Worm (Caenorhabditis elegans) whole organism, young adult: ENCODE measurements around the gene clc-29.
A peak's percentile ranks its signal among the peaks of the same experiment; 100 is the strongest.

Source experiments
- B0019.2 ChIP-seq: fragments of 200-800 bp; sonication (Bioruptor generic); conservative IDR thresholded peaks from 2 replicates; pipeline ENCODE4 v1.3.6; 2022; ENCODE audit warnings: missing genetic modification reagents, missing genetic modification characterization, missing compliant biosample characterization
- B0035.1 ChIP-seq: sonication (generic microtip); optimal IDR thresholded peaks from 2 replicates; lab custom pipeline; 2016; ENCODE audit warnings: missing genetic modification characterization, mild to moderate bottlenecking, missing compliant biosample characterization, missing genotype, missing genetic modification reagents
- C17E4.6 ChIP-seq: fragments of 200-800 bp; sonication (Bioruptor generic); IDR thresholded peaks from 2 replicates; pipeline ENCODE4 v1.3.6; 2022; ENCODE audit warnings: missing genetic modification reagents, missing genetic modification characterization, missing compliant biosample characterization
- F23B12.7 ChIP-seq: sonication (generic microtip); optimal IDR thresholded peaks from 2 replicates; lab custom pipeline; 2017; ENCODE audit warnings: missing genetic modification characterization, mild to moderate bottlenecking, missing compliant biosample characterization, antibody characterized with exemption, moderate library complexity; ENCODE audit not compliant: insufficient read depth
- F33H1.4 ChIP-seq: fragments of 200-800 bp; sonication (Bioruptor generic); IDR thresholded peaks from 2 replicates; pipeline ENCODE4 v1.3.6; 2022; ENCODE audit warnings: missing genetic modification reagents, missing genetic modification characterization, missing compliant biosample characterization
- F37B4.10 ChIP-seq: fragments of 200-800 bp; sonication (Bioruptor generic); IDR thresholded peaks from 2 replicates; pipeline ENCODE4 v1.3.6; 2022; ENCODE audit warnings: missing genetic modification characterization, missing compliant biosample characterization
- F39B2.1 ChIP-seq: fragments of 200-800 bp; sonication (Bioruptor generic); IDR thresholded peaks from 2 replicates; pipeline ENCODE4 v1.3.6; 2022; ENCODE audit warnings: missing genetic modification reagents, missing genetic modification characterization, missing compliant biosample characterization
- F57A8.1 ChIP-seq: fragments of 200-800 bp; sonication (Bioruptor generic); optimal IDR thresholded peaks from 2 replicates; lab custom pipeline; 2018; ENCODE audit warnings: mild to moderate bottlenecking, missing genetic modification characterization, moderate library complexity, missing compliant biosample characterization
- K11D2.4 ChIP-seq: fragments of 200-800 bp; sonication (Bioruptor generic); IDR thresholded peaks from 2 replicates; pipeline ENCODE4 v1.3.6; 2022; ENCODE audit warnings: missing genetic modification reagents, missing genetic modification characterization, missing compliant biosample characterization
- T07F8.4 ChIP-seq: sonication (generic microtip); optimal IDR thresholded peaks from 2 replicates; lab custom pipeline; 2016; ENCODE audit warnings: mild to moderate bottlenecking, missing genetic modification characterization, moderate library complexity, missing compliant biosample characterization
- Y95B8A.8 ChIP-seq: fragments of 200-800 bp; sonication (Bioruptor generic); IDR thresholded peaks from 2 replicates; pipeline ENCODE4 v1.3.6; 2022; ENCODE audit warnings: missing genetic modification reagents, missing genetic modification characterization, missing compliant biosample characterization
- akir-1 ChIP-seq: fragments of 200-800 bp; sonication (Bioruptor generic); optimal IDR thresholded peaks from 2 replicates; lab custom pipeline; 2018; ENCODE audit warnings: mild to moderate bottlenecking, missing genetic modification characterization, moderate library complexity, missing compliant biosample characterization
- attf-3 ChIP-seq: fragments of 200-800 bp; sonication (Bioruptor generic); conservative IDR thresholded peaks from 2 replicates; pipeline ENCODE4 v1.3.6; 2022; ENCODE audit warnings: missing genetic modification reagents, missing genetic modification characterization, missing compliant biosample characterization
- ccch-3 ChIP-seq: fragments of 200-800 bp; sonication (Bioruptor generic); optimal IDR thresholded peaks from 2 replicates; lab custom pipeline; 2018; ENCODE audit warnings: mild to moderate bottlenecking, missing genetic modification characterization, missing compliant biosample characterization
- cebp-2 ChIP-seq: fragments of 200-800 bp; sonication (Bioruptor generic); IDR thresholded peaks from 2 replicates; pipeline ENCODE4 v1.3.6; 2022; ENCODE audit warnings: missing genetic modification characterization, missing compliant biosample characterization
- ceh-100 ChIP-seq: fragments of 200-800 bp; sonication (Bioruptor generic); IDR thresholded peaks from 2 replicates; pipeline ENCODE4 v1.3.6; 2022; ENCODE audit warnings: missing genetic modification reagents, missing genetic modification characterization, missing compliant biosample characterization
- ceh-40 ChIP-seq: fragments of 200-800 bp; sonication (Bioruptor generic); IDR thresholded peaks from 2 replicates; pipeline ENCODE4 v1.3.6; 2022; ENCODE audit warnings: missing genetic modification characterization, missing compliant biosample characterization
- ceh-58 ChIP-seq: fragments of 200-800 bp; sonication (Bioruptor generic); IDR thresholded peaks from 2 replicates; pipeline ENCODE4 v1.3.6; 2022; ENCODE audit warnings: missing genetic modification characterization, missing compliant biosample characterization
- ceh-91 ChIP-seq: fragments of 200-800 bp; sonication (Bioruptor generic); IDR thresholded peaks from 2 replicates; pipeline ENCODE4 v1.3.6; 2022; ENCODE audit warnings: missing genetic modification reagents, missing genetic modification characterization, missing compliant biosample characterization
- chd-7 ChIP-seq: sonication (generic microtip); optimal IDR thresholded peaks from 2 replicates; lab custom pipeline; 2016; ENCODE audit warnings: mild to moderate bottlenecking, missing genetic modification characterization, moderate library complexity, missing compliant biosample characterization
- egl-44 ChIP-seq: fragments of 200-800 bp; sonication (Bioruptor generic); IDR thresholded peaks from 2 replicates; pipeline ENCODE4 v1.3.6; 2022; ENCODE audit warnings: missing genetic modification reagents, missing genetic modification characterization, missing compliant biosample characterization
- ekl-4 ChIP-seq: fragments of 200-800 bp; sonication (Bioruptor generic); IDR thresholded peaks from 2 replicates; pipeline ENCODE4 v1.3.6; 2022; ENCODE audit warnings: missing genetic modification reagents, missing genetic modification characterization, missing compliant biosample characterization
- hmg-20 ChIP-seq: fragments of 200-800 bp; sonication (Bioruptor generic); IDR thresholded peaks from 2 replicates; pipeline ENCODE4 v1.3.6; 2022; ENCODE audit warnings: missing genetic modification reagents, missing genetic modification characterization, missing compliant biosample characterization
- hrde-1 ChIP-seq: sonication (generic microtip); optimal IDR thresholded peaks from 2 replicates; lab custom pipeline; 2016; ENCODE audit warnings: missing genetic modification characterization, mild to moderate bottlenecking, missing compliant biosample characterization, moderate library complexity, missing genotype, missing genetic modification reagents, borderline replicate concordance
- hsf-1 ChIP-seq: fragments of 200-800 bp; sonication (Bioruptor generic); IDR thresholded peaks from 2 replicates; pipeline ENCODE4 v1.3.6; 2022; ENCODE audit warnings: missing genetic modification reagents, missing genetic modification characterization, missing compliant biosample characterization
- lin-26 ChIP-seq: fragments of 200-800 bp; sonication (Bioruptor generic); IDR thresholded peaks from 2 replicates; pipeline ENCODE4 v1.3.6; 2022; ENCODE audit warnings: missing genetic modification reagents, missing genetic modification characterization, missing compliant biosample characterization
- lin-54 ChIP-seq: fragments of 200-800 bp; sonication (Bioruptor generic); optimal IDR thresholded peaks from 2 replicates; lab custom pipeline; 2018; ENCODE audit warnings: mild to moderate bottlenecking, missing genetic modification characterization, missing compliant biosample characterization
- lsy-27 ChIP-seq: sonication (generic microtip); optimal IDR thresholded peaks from 2 replicates; lab custom pipeline; 2017; ENCODE audit warnings: missing genetic modification characterization, mild to moderate bottlenecking, missing compliant biosample characterization, antibody characterized with exemption, missing genotype, borderline replicate concordance; ENCODE audit not compliant: insufficient read depth
- madf-3 ChIP-seq: fragments of 200-800 bp; sonication (Bioruptor generic); IDR thresholded peaks from 2 replicates; pipeline ENCODE4 v1.3.6; 2022; ENCODE audit warnings: missing genetic modification reagents, missing genetic modification characterization, missing compliant biosample characterization
- madf-8 ChIP-seq: fragments of 200-800 bp; sonication (Bioruptor generic); conservative IDR thresholded peaks from 2 replicates; pipeline ENCODE4 v1.3.6; 2022; ENCODE audit warnings: missing genetic modification reagents, missing genetic modification characterization, missing compliant biosample characterization
- nfya-1 ChIP-seq: sonication (generic microtip); optimal IDR thresholded peaks from 2 replicates; lab custom pipeline; 2017; ENCODE audit warnings: antibody characterized with exemption, missing compliant biosample characterization, missing genetic modification characterization, borderline replicate concordance; ENCODE audit not compliant: insufficient read depth
- nfya-2 ChIP-seq: fragments of 200-800 bp; sonication (Bioruptor generic); IDR thresholded peaks from 2 replicates; pipeline ENCODE4 v1.3.6; 2022; ENCODE audit warnings: missing genetic modification reagents, missing genetic modification characterization, missing compliant biosample characterization
- nfyb-1 ChIP-seq: fragments of 200-800 bp; sonication (Bioruptor generic); IDR thresholded peaks from 2 replicates; pipeline ENCODE4 v1.3.6; 2022; ENCODE audit warnings: missing genetic modification reagents, missing genetic modification characterization, missing compliant biosample characterization
- nhr-80 ChIP-seq: sonication (generic microtip); optimal IDR thresholded peaks from 2 replicates; lab custom pipeline; 2016; ENCODE audit warnings: missing genetic modification characterization, missing compliant biosample characterization
- nhr-90 ChIP-seq: sonication (generic microtip); optimal IDR thresholded peaks from 2 replicates; lab custom pipeline; 2016; ENCODE audit warnings: missing genotype, mild to moderate bottlenecking, missing genetic modification characterization, missing compliant biosample characterization
- rcor-1 ChIP-seq: fragments of 200-800 bp; sonication (Bioruptor generic); IDR thresholded peaks from 2 replicates; pipeline ENCODE4 v1.3.6; 2022; ENCODE audit warnings: missing genetic modification reagents, missing genetic modification characterization, missing compliant biosample characterization
- sdz-38 ChIP-seq: sonication (generic microtip); optimal IDR thresholded peaks from 2 replicates; lab custom pipeline; 2016; ENCODE audit warnings: missing genotype, missing genetic modification characterization, missing compliant biosample characterization
- sea-2 ChIP-seq: fragments of 200-800 bp; sonication (Bioruptor generic); IDR thresholded peaks from 2 replicates; pipeline ENCODE4 v1.3.6; 2022; ENCODE audit warnings: missing genetic modification characterization, missing compliant biosample characterization
- snpc-1.1 ChIP-seq: sonication (generic microtip); optimal IDR thresholded peaks from 2 replicates; lab custom pipeline; 2017; ENCODE audit warnings: missing genetic modification characterization, mild to moderate bottlenecking, missing compliant biosample characterization, antibody characterized with exemption, moderate library complexity, missing genotype, missing genetic modification reagents; ENCODE audit not compliant: insufficient read depth
- snpc-3.4 ChIP-seq: sonication (generic microtip); optimal IDR thresholded peaks from 2 replicates; lab custom pipeline; 2017; ENCODE audit warnings: missing genetic modification characterization, mild to moderate bottlenecking, missing compliant biosample characterization, antibody characterized with exemption, moderate library complexity, missing genotype, missing genetic modification reagents
- snpc-4 ChIP-seq, 5 experiments: fragments of 150-350 bp in 1 of 5; sonication (generic microtip) in 4 of 5; optimal IDR thresholded peaks; 2 replicates each; lab custom pipeline; 2014 to 2018; ENCODE audit warnings: missing genetic modification characterization in 5 of 5, missing biosample characterization in 3 of 5, antibody characterized with exemption in 2 of 5, mild to moderate bottlenecking in 2 of 5, missing compliant biosample characterization in 2 of 5, missing genotype in 2 of 5, moderate library complexity in 2 of 5, missing genetic modification reagents in 1 of 5
- tbp1 ChIP-seq: fragments of 200-800 bp; sonication (Bioruptor generic); optimal IDR thresholded peaks from 2 replicates; lab custom pipeline; 2018; ENCODE audit warnings: mild to moderate bottlenecking, missing genetic modification characterization, missing compliant biosample characterization
- unc-130 ChIP-seq: sonication (generic microtip); optimal IDR thresholded peaks from 2 replicates; lab custom pipeline; 2016; ENCODE audit warnings: missing genetic modification reagents, missing genetic modification characterization, missing compliant biosample characterization
- xnd-1 ChIP-seq: sonication (generic microtip); optimal IDR thresholded peaks from 2 replicates; lab custom pipeline; 2016; ENCODE audit warnings: missing genotype, missing genetic modification reagents, missing genetic modification characterization, missing compliant biosample characterization
- ztf-26 ChIP-seq: sonication (generic microtip); optimal IDR thresholded peaks from 2 replicates; lab custom pipeline; 2017; ENCODE audit warnings: missing genetic modification characterization, missing compliant biosample characterization
- ztf-28 ChIP-seq: fragments of 200-800 bp; sonication (Bioruptor generic); IDR thresholded peaks from 2 replicates; pipeline ENCODE4 v1.3.6; 2022; ENCODE audit warnings: missing genetic modification reagents, missing genetic modification characterization, missing compliant biosample characterization
- ztf-6 ChIP-seq: fragments of 200-800 bp; sonication (Bioruptor generic); IDR thresholded peaks from 2 replicates; pipeline ENCODE4 v1.3.6; 2022; ENCODE audit warnings: missing genetic modification reagents, missing genetic modification characterization, missing compliant biosample characterization

Gene clc-29

ce11 chrIII:8319100-8319499 is 28.6 kb downstream of the clc-29 start, which contains the start of gene F10E9.11 (continued):
- TF ChIP-seq B0019.2 (peak; percentile 74), xnd-1 (tag; lab: Kevin White, UChicago) (peak; percentile 32), akir-1 (GFP tag; lab: Kevin White, UChicago) (peak; percentile 75), attf-3 (peak; percentile 73), F37B4.10 (GFP tag; lab: Robert Waterston, UW) (no peak), B0035.1 (tag; lab: Kevin White, UChicago) (no peak), hsf-1 (GFP tag; lab: Robert Waterston, UW) (0 out of 2 replicates have a peak, but pooled peaks have one; percentile 5), Y95B8A.8 (peak; percentile 58; the same call in 1 of the 2 replicates), sea-2 (GFP tag; lab: Robert Waterston, UW) (no peak), F39B2.1 (GFP tag; lab: Robert Waterston, UW) (no peak), sdz-38 (tag; lab: Kevin White, UChicago) (no peak), nfya-2 (GFP tag; lab: Robert Waterston, UW) (no peak), egl-44 (GFP tag; lab: Robert Waterston, UW) (no peak), hmg-20 (GFP tag; lab: Robert Waterston, UW) (peak; percentile 44; the same call in 1 of the 2 replicates), ztf-6 (GFP tag; lab: Robert Waterston, UW) (peak; percentile 72; the same call in 1 of the 2 replicates), F33H1.4 (GFP tag; lab: Robert Waterston, UW) (peak; percentile 71), unc-130 (GFP tag; lab: Kevin White, UChicago) (peak; percentile 89), nhr-90 (tag; lab: Kevin White, UChicago) (no peak), lin-54 (peak; percentile 94), F57A8.1 (no peak), ceh-40 (GFP tag; lab: Robert Waterston, UW) (0 out of 2 replicates have a peak, but pooled peaks have one; percentile 43), ztf-28 (GFP tag; lab: Robert Waterston, UW) (no peak), F23B12.7 (peak; percentile 39), rcor-1 (GFP tag; lab: Robert Waterston, UW) (peak; percentile 82), snpc-4 (GFP tag; optimal IDR thresholded peaks at IDR 0.05; lab: Kevin White, UChicago) (no peak), snpc-4 (tag; optimal IDR thresholded peaks at IDR 0.05; lab: Kevin White, UChicago) (peak in 2 of 4 experiments; percentile 37 to 56), tbp1 (peak; percentile 57), ccch-3 (GFP tag; lab: Kevin White, UChicago) (no peak), lsy-27 (tag; lab: Kevin White, UChicago) (no peak), cebp-2 (GFP tag; lab: Robert Waterston, UW) (no peak), lin-26 (GFP tag; lab: Robert Waterston, UW) (no peak), K11D2.4 (GFP tag; lab: Robert Waterston, UW) (peak; percentile 58; the same call in 1 of the 2 replicates), snpc-3.4 (tag; lab: Kevin White, UChicago) (no peak), chd-7 (tag; lab: Kevin White, UChicago) (peak; percentile 36), T07F8.4 (tag; lab: Kevin White, UChicago) (no peak), ekl-4 (GFP tag; lab: Robert Waterston, UW) (peak; percentile 62), ceh-91 (GFP tag; lab: Robert Waterston, UW) (0 out of 2 replicates have a peak, but pooled peaks have one; percentile 55), ceh-58 (GFP tag; lab: Robert Waterston, UW) (no peak), nhr-80 (tag; lab: Kevin White, UChicago) (no peak), madf-8 (peak; percentile 69), snpc-1.1 (tag; lab: Kevin White, UChicago) (peak; percentile 45), hrde-1 (no peak), nfyb-1 (GFP tag; lab: Robert Waterston, UW) (peak; percentile 64), ztf-26 (no peak), nfya-1 (no peak), C17E4.6 (GFP tag; lab: Robert Waterston, UW) (0 out of 2 replicates have a peak, but pooled peaks have one; percentile 37), madf-3 (GFP tag; lab: Robert Waterston, UW) (peak; percentile 85; the same call in 1 of the 2 replicates), ceh-100 (GFP tag; lab: Robert Waterston, UW) (peak; percentile 56; the same call in 1 of the 2 replicates)
